Worm (Caenorhabditis elegans) whole organism, early embryonic: Measurements from ENCODE around the gene hst-3.2.

ENCODE experiments used
- B0310.2 ChIP-seq: sonication (generic microtip); optimal IDR thresholded peaks from 2 replicates; lab custom pipeline; 2016; ENCODE audit warnings: mild to moderate bottlenecking, missing genetic modification characterization, missing compliant biosample characterization
- F13C5.2 ChIP-seq: sonication (generic microtip); optimal IDR thresholded peaks from 2 replicates; lab custom pipeline; 2017; ENCODE audit warnings: mild to moderate bottlenecking, missing genetic modification characterization, inconsistent platforms, missing compliant biosample characterization
- aly-1 ChIP-seq: sonication (generic microtip); optimal IDR thresholded peaks from 2 replicates; lab custom pipeline; 2016; ENCODE audit warnings: missing genetic modification characterization, missing compliant biosample characterization
- ama-1 ChIP-seq: fragments of 150-350 bp; optimal IDR thresholded peaks from 2 replicates; lab custom pipeline; 2014
- ceh-13 ChIP-seq: fragments of 200-800 bp; sonication (Bioruptor generic); optimal IDR thresholded peaks from 2 replicates; lab custom pipeline; 2018; ENCODE audit warnings: mild to moderate bottlenecking, missing genetic modification characterization, missing compliant biosample characterization
- ceh-36 ChIP-seq: sonication (generic microtip); optimal IDR thresholded peaks from 2 replicates; lab custom pipeline; 2016; ENCODE audit warnings: missing genetic modification characterization, inconsistent platforms, missing compliant biosample characterization
- ets-7 ChIP-seq: sonication (generic microtip); optimal IDR thresholded peaks from 2 replicates; lab custom pipeline; 2016; ENCODE audit warnings: missing genotype, missing genetic modification characterization, missing compliant biosample characterization
- flt-1 ChIP-seq: fragments of 200-800 bp; sonication (Bioruptor generic); IDR thresholded peaks from 2 replicates; pipeline ENCODE4 v1.3.6; 2022; ENCODE audit warnings: missing genetic modification characterization, missing compliant biosample characterization
- hmbx-1 ChIP-seq: sonication (generic microtip); optimal IDR thresholded peaks from 2 replicates; lab custom pipeline; 2016; ENCODE audit warnings: mild to moderate bottlenecking, missing genetic modification characterization, missing compliant biosample characterization
- hmg-4 ChIP-seq: fragments of 200-800 bp; sonication (Bioruptor generic); optimal IDR thresholded peaks from 2 replicates; lab custom pipeline; 2018; ENCODE audit warnings: mild to moderate bottlenecking, missing genetic modification characterization, missing compliant biosample characterization
- hnd-1 ChIP-seq: sonication (generic microtip); optimal IDR thresholded peaks from 2 replicates; lab custom pipeline; 2016; ENCODE audit warnings: missing genetic modification characterization, missing compliant biosample characterization
- pes-1 ChIP-seq: fragments of 200-800 bp; sonication (Bioruptor generic); IDR thresholded peaks from 2 replicates; pipeline ENCODE4 v1.3.6; 2022; ENCODE audit warnings: missing genetic modification reagents, missing genetic modification characterization, missing compliant biosample characterization
- scrt-1 ChIP-seq: fragments of 200-800 bp; sonication (Bioruptor generic); IDR thresholded peaks from 2 replicates; pipeline ENCODE4 v1.3.6; 2022; ENCODE audit warnings: missing genetic modification characterization, missing compliant biosample characterization
- sea-1 ChIP-seq: fragments of 200-800 bp; sonication (Bioruptor generic); conservative IDR thresholded peaks from 2 replicates; pipeline ENCODE4 v1.3.6; 2022; ENCODE audit warnings: missing genetic modification characterization, missing compliant biosample characterization
- tbx-11 ChIP-seq: fragments of 200-800 bp; sonication (Bioruptor generic); IDR thresholded peaks from 2 replicates; pipeline ENCODE4 v1.3.6; 2022; ENCODE audit warnings: missing genetic modification characterization, missing compliant biosample characterization
- tbx-37 ChIP-seq: fragments of 200-800 bp; sonication (Bioruptor generic); conservative IDR thresholded peaks from 2 replicates; pipeline ENCODE4 v1.3.6; 2022; ENCODE audit warnings: missing genetic modification reagents, missing genetic modification characterization, missing compliant biosample characterization
- tra-4 ChIP-seq: sonication (generic microtip); optimal IDR thresholded peaks from 2 replicates; lab custom pipeline; 2017; ENCODE audit warnings: missing genetic modification characterization, missing compliant biosample characterization

The hst-3.2 gene

ce11 chrX:2931852-2932251, 8.1 kb upstream of the hst-3.2 start:
- TF ChIP-seq hmg-4 (GFP tag; lab: Kevin White, UChicago) (no peak), ceh-36 (no peak), flt-1 (no peak), F13C5.2 (tag; lab: Kevin White, UChicago) (no peak), pes-1 (GFP tag; lab: Robert Waterston, UW) (no peak), hmbx-1 (tag; lab: Kevin White, UChicago) (no peak), ets-7 (no peak), hnd-1 (tag; lab: Kevin White, UChicago) (no peak), tbx-11 (no peak), tbx-37 (GFP tag; lab: Robert Waterston, UW) (no peak), scrt-1 (GFP tag; lab: Robert Waterston, UW) (no peak), tra-4 (tag; lab: Kevin White, UChicago) (no peak), ceh-13 (GFP tag; lab: Kevin White, UChicago) (no peak), B0310.2 (tag; lab: Kevin White, UChicago) (no peak), aly-1 (tag; lab: Kevin White, UChicago) (no peak), sea-1 (GFP tag; lab: Robert Waterston, UW) (no peak)

ce11 chrX:2928089-2928488, 4.3 kb upstream of the hst-3.2 start:
- TF ChIP-seq sea-1 (GFP tag; lab: Robert Waterston, UW) (no peak), ceh-36 (no peak), hmbx-1 (tag; lab: Kevin White, UChicago) (no peak), ceh-13 (GFP tag; lab: Kevin White, UChicago) (no peak), flt-1 (no peak), scrt-1 (GFP tag; lab: Robert Waterston, UW) (no peak), tra-4 (tag; lab: Kevin White, UChicago) (no peak), hnd-1 (tag; lab: Kevin White, UChicago) (no peak), ama-1 (no peak), aly-1 (tag; lab: Kevin White, UChicago) (no peak), tbx-11 (no peak), hmg-4 (GFP tag; lab: Kevin White, UChicago) (no peak), ets-7 (no peak), tbx-37 (GFP tag; lab: Robert Waterston, UW) (no peak), pes-1 (GFP tag; lab: Robert Waterston, UW) (no peak), F13C5.2 (tag; lab: Kevin White, UChicago) (no peak), B0310.2 (tag; lab: Kevin White, UChicago) (no peak)

ce11 chrX:2927576-2927975, 3.8 kb upstream of the hst-3.2 start:
- no peak for TF ChIP-seq F13C5.2 (tag; lab: Kevin White, UChicago)
- no peak for TF ChIP-seq pes-1 (GFP tag; lab: Robert Waterston, UW)
- no peak for TF ChIP-seq hnd-1 (tag; lab: Kevin White, UChicago)
- no peak for TF ChIP-seq flt-1
- no peak for TF ChIP-seq aly-1 (tag; lab: Kevin White, UChicago)
- TF ChIP-seq ceh-13 (GFP tag; lab: Kevin White, UChicago), result no peak
- TF ChIP-seq sea-1 (GFP tag; lab: Robert Waterston, UW), result no peak
- no peak for TF ChIP-seq tbx-37 (GFP tag; lab: Robert Waterston, UW)
- no peak for TF ChIP-seq hmg-4 (GFP tag; lab: Kevin White, UChicago)
- no peak for TF ChIP-seq tra-4 (tag; lab: Kevin White, UChicago)
- no peak for TF ChIP-seq ets-7
- no peak for TF ChIP-seq ceh-36
- no peak for TF ChIP-seq scrt-1 (GFP tag; lab: Robert Waterston, UW)
- no peak for TF ChIP-seq B0310.2 (tag; lab: Kevin White, UChicago)
- TF ChIP-seq ama-1, result no peak

ce11 chrX:2925950-2926349, 2.2 kb upstream of the hst-3.2 start:
- TF ChIP-seq aly-1 (tag; lab: Kevin White, UChicago) (no peak), scrt-1 (GFP tag; lab: Robert Waterston, UW) (no peak), hmg-4 (GFP tag; lab: Kevin White, UChicago) (no peak)

ce11 chrX:2924438-2924837, 650 bp upstream of the hst-3.2 start:
- TF ChIP-seq ets-7 (no peak), ceh-13 (GFP tag; lab: Kevin White, UChicago) (no peak), pes-1 (GFP tag; lab: Robert Waterston, UW) (no peak), sea-1 (GFP tag; lab: Robert Waterston, UW) (no peak), hmg-4 (GFP tag; lab: Kevin White, UChicago) (peak; percentile 40)

- no peak for TF ChIP-seq tbx-11
- no peak for TF ChIP-seq tra-4 (tag; lab: Kevin White, UChicago)
Measured at ce11 chrX:2922602-2923203, 1.1 kb downstream of the hst-3.2 start.

- TF ChIP-seq F13C5.2 (tag; lab: Kevin White, UChicago), result no peak
Measured at ce11 chrX:2921737-2922136, 2.1 kb downstream of the hst-3.2 start.

- TF ChIP-seq hnd-1 (tag; lab: Kevin White, UChicago) (no peak), ceh-36 (no peak), flt-1 (no peak), ceh-13 (GFP tag; lab: Kevin White, UChicago) (no peak), tra-4 (tag; lab: Kevin White, UChicago) (no peak), tbx-37 (GFP tag; lab: Robert Waterston, UW) (no peak), aly-1 (tag; lab: Kevin White, UChicago) (no peak), B0310.2 (tag; lab: Kevin White, UChicago) (no peak), hmg-4 (GFP tag; lab: Kevin White, UChicago) (no peak), ama-1 (no peak), hmbx-1 (tag; lab: Kevin White, UChicago) (no peak), ets-7 (no peak), tbx-11 (no peak)
Measured at ce11 chrX:2920456-2920855, 3.3 kb downstream of the hst-3.2 start.
